Worm (Caenorhabditis elegans) whole organism, L4/young adult: ENCODE data around the gene clh-5.

Experiments
- W03F9.2 ChIP-seq: fragments of 150-350 bp; optimal IDR thresholded peaks from 2 replicates; lab custom pipeline; 2014; ENCODE audit warnings: missing biosample characterization, missing genetic modification characterization
- dao-5 ChIP-seq: sonication (generic microtip); optimal IDR thresholded peaks from 2 replicates; lab custom pipeline; 2016; ENCODE audit warnings: missing genotype, missing genetic modification characterization, moderate library complexity, missing compliant biosample characterization
- him-1 ChIP-seq: sonication (generic microtip); optimal IDR thresholded peaks from 2 replicates; lab custom pipeline; 2016; ENCODE audit warnings: missing genotype, missing genetic modification reagents, missing genetic modification characterization, missing compliant biosample characterization

Gene clh-5

DNA sequence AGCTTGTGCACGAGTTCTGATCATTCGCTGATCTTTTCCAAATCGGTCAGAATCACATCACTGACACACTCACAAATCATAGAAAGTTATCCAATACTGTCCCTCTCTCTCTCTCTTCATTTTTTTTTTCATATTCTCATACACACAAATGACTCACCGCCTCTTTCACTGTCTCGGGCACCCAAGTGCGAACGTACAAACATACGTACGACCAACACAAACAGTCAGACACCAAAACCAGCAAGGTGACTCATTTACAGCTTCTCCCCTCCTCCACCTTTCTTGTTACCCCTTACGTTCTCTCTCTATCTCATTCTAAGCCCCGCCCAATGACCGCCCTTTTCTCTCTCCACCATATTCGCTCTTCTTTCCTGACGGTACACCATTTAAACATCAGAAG is 28.6 kb upstream of the clh-5 start:
- no peak for TF ChIP-seq W03F9.2
- TF ChIP-seq him-1: no peak
- TF ChIP-seq dao-5 (tag; lab: Kevin White, UChicago): no peak

DNA sequence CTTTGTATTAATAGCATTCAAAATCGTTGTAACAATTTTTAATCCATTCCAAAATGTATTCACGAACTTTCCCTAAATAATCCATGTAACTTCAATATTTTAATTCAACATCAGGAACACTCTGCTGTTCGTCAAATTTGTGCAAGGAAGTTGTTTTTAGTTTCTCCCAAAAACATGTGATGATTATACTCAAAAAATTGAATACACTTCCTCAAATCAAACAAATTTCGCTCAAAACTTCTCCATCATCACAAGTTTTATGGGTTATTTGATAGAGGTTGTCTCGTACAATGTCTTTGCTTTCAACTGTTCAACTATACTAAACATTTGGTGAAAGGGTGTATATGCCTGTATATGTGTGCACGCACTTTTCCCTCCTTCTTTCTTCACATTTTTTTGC is 26.6 kb upstream of the clh-5 start:
- TF ChIP-seq him-1: no peak
- no peak for TF ChIP-seq W03F9.2
- no peak for TF ChIP-seq dao-5 (tag; lab: Kevin White, UChicago)

- TF ChIP-seq W03F9.2 (no peak), him-1 (no peak), dao-5 (tag; lab: Kevin White, UChicago) (no peak)
Observed at ce11 chrII:9124353-9124752, 25.9 kb upstream of the clh-5 start.

DNA sequence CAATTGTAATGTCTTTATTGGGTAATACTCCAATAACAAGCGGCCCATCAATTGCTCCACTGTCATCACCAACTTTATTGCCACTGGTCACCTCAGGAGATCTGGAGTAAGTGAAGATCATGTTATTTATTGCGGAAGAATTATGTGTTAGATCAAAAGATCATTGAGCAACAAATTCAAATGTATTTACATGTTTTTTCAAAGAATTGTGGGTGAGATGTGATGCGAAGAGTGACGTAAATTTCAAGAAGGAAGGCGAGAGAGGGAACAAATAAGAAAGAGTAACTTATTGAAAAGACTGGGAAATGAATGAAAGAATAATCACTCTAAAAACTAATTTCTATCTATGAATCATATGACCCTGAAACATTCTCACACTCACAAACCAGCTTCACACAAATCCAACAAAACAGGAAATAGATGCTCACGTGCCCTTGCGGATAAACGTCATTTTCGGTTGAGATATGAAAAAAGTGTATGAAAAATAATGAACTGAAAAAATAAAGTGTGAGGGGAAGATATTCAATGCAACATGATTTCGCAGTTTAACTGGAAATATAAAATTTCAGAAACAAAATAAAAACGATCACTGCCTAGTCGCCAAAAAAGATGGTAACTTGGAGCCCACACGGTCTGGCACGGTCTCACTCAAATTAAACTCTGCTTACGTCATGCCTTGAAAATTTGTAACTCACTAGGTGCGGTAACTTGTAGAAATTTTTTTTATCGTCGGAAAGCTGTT is 22.6 kb upstream of the clh-5 start:
- TF ChIP-seq him-1: no peak
- TF ChIP-seq W03F9.2: no peak
- TF ChIP-seq dao-5 (tag; lab: Kevin White, UChicago): no peak

- TF ChIP-seq him-1: no peak
Observed at ce11 chrII:9120329-9120728, 21.9 kb upstream of the clh-5 start.

DNA sequence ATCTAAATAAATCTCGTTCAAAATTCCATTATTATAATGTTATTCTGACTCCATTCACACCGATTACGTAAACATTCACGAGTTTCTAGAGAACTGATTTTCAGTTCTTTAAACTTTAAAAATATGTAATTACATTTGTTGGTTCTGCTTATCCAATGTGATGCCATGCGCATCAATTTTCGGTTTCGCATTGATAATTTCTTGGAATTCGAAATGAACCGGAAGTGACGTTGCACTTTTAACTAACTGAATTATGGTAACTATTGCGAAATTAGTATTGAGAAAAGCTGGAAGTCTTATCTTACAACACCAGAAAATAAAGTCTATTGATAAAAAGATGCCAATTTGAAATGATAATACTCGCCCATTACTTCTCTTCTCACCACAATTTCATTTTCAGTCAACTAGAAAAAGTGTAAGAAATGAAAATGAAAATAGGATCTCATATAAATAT is 19.4 kb upstream of the clh-5 start:
- TF ChIP-seq him-1 (no peak), dao-5 (tag; lab: Kevin White, UChicago) (no peak), W03F9.2 (no peak)

DNA sequence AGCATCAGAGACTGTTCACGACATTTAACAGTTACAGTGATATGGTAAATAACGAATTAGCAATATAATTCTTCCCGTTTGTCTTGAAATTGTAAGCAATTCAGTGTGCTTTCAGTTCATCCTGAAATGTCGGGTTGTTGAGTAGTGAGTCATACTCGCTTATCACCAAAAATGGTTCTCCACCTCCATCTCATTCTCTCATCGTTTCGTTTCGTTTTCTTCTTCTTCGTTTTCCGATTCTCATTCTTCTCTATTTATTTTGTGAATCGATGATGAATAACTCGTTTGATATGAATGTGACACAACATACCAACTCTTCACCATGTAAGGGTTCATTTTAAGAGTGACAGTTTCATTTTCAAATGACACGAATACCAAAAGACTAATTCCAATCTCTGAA is 18.0 kb upstream of the clh-5 start:
- no peak for TF ChIP-seq dao-5 (tag; lab: Kevin White, UChicago)
- no peak for TF ChIP-seq him-1
- TF ChIP-seq W03F9.2: no peak

ce11 chrII:9115644-9116043 is 17.2 kb upstream of the clh-5 start:
- TF ChIP-seq W03F9.2: no peak
- TF ChIP-seq him-1: no peak
- TF ChIP-seq dao-5 (tag; lab: Kevin White, UChicago): no peak

ce11 chrII:9114972-9115371 is 16.6 kb upstream of the clh-5 start:
- TF ChIP-seq him-1 (no peak), W03F9.2 (no peak), dao-5 (tag; lab: Kevin White, UChicago) (no peak)

DNA sequence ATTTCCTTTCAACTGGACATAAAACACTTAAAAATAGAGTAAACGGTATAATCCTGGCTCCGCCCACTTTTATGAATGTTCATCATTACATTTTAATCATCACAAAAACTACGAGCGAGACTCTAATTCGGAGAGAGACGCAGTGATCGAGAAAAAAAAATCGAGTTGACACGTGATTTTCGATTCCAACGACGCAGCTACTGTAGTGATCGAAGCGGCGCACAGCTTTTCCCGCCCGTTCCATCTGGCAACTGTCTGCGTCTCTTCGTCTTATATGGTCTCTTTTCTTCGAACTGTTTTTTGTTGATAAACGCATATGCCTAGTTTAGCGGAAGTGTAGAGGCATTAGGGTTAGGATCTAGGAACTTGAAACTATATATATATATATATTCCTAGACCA is 15.4 kb upstream of the clh-5 start:
- TF ChIP-seq him-1 (no peak), W03F9.2 (no peak), dao-5 (tag; lab: Kevin White, UChicago) (no peak)

DNA sequence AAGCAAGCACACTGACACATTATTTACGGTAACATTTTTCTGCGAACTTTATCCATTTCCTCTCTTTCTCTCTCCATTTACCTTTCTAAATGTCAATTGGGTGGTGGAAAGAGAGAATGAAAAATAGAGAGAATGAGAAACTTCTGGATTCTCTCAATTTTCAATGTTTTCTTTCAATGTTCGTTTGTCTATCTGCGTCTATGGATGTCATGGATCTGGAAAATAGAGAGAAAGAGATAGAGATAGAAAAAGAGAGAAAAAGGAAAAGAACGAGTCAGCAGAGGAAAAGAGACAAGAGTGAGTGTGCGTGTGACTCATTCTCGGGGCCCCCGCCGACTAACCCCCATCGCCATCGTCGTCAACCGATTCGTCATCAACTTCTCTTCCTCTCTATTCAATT is 14.4 kb upstream of the clh-5 start, which contains the start of gene jun-1:
Gene jun-1, plus strand, starts transcription at position 307 of the 400 bp plus-strand sequence.
- TF ChIP-seq dao-5 (tag; lab: Kevin White, UChicago): no peak
- peak; percentile 4 for TF ChIP-seq him-1
- peak; percentile 62 for TF ChIP-seq W03F9.2

DNA sequence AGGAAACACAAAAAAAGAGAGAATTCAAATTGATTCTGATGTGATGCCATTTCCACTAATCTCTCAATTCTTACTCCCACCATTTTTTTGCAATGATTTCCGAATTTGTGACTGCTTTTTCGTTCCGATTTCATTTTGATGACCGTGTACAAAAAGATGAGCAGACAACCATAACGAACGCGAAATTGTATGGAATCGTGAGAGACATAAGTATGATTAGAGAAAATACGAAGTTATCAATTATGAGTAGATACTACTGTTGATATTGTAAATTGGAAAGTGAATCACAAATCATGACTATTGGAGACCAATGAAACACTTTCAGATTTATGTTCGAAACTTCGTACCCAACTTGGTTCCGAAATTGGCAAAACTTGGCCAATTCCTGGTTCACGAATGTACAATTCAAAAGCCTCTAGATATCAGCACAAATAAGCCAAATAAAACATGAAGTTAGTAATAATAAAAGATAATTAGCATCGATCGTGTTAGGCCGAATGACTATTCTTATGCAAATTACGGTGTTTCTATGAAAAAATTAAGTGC is 13.1 kb upstream of the clh-5 start:
- TF ChIP-seq him-1 (no peak), dao-5 (tag; lab: Kevin White, UChicago) (no peak), W03F9.2 (no peak)

- no peak for TF ChIP-seq him-1
Observed at ce11 chrII:9108905-9109551, 10.6 kb upstream of the clh-5 start, which contains the start of gene T24H10.4. T24H10.4 (plus strand) TSS chrII:9109534.

DNA sequence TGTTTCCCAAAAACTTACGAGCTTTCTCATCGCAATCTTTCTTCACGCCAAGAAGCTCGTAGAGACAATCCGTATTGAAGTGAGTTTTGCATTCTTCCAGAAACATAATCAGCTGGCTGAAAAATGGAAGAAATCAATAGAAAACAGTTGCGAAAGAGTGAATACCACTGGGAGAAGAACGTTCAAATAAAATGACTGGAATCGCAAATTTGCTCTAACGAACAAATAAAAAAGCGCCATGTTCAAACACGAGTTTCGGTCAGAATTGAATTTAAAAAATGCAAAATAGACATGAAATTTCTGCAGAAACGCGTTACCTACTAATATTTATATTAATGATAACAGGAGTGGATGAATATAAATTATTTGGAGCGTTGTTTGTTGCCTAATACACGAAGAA is 10.0 kb upstream of the clh-5 start, which contains the start of gene dnj-23:
Gene dnj-23, minus strand, starts transcription at position 158 of the 400 bp plus-strand sequence.
- TF ChIP-seq him-1 (no peak), dao-5 (tag; lab: Kevin White, UChicago) (no peak), W03F9.2 (no peak)

DNA sequence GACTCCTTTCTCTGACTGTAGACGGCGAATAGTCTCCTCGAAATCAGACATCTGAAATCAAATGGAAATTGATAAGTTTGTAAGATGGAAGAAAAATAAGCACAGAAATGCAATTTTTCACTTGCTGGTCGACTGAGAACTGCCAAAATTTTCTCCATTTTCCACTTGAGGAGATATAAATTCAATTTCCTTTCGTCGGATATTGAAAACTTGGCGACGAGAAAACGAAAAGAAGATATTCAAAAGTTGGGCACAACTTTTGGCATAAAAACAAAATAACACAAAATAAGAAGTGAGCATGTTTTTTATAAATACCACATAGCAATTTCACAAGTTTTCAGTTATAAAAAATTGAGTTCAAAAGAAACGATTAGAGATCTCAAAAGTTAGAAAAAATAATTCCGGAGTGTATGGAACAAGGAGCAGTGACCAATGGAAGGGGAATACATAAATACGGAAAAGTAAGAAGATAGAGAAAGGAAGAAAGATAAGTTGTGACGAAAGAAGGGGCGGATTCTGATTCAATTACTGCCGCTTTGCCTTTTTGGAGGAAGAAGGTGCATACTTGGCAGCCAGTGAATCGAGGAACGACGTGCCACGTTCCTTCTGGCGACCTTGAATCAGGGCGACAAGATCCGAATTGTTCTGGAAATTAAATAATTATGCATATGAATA is 8.8 kb upstream of the clh-5 start, which contains the start of gene dyrb-1:
Gene dyrb-1, minus strand, starts transcription at position 51 of the 675 bp plus-strand sequence.
- no peak for TF ChIP-seq him-1
- no peak for TF ChIP-seq dao-5 (tag; lab: Kevin White, UChicago)
- TF ChIP-seq W03F9.2: no peak
